Worm (Caenorhabditis elegans): Measurements from ENCODE around the gene C29E4.12.

C29E4.12 gene

ce11 chrIII:7947677-7948076 is 6.7 kb downstream of the C29E4.12 start:
- TF ChIP-seq ztf-11 (tag; optimal IDR thresholded peaks at IDR 0.05) = no peak
- TF ChIP-seq zag-1 (tag; optimal IDR thresholded peaks at IDR 0.05) = no peak
- no peak for TF ChIP-seq elt-2 (tag; optimal IDR thresholded peaks at IDR 0.05)
- no peak for TF ChIP-seq nhr-67 (tag; optimal IDR thresholded peaks at IDR 0.05)
- no peak for TF ChIP-seq elt-1 (tag; optimal IDR thresholded peaks at IDR 0.05)
- no peak for TF ChIP-seq R02D3.7 (tag; optimal IDR thresholded peaks at IDR 0.05)
- TF ChIP-seq ceh-16 (tag; optimal IDR thresholded peaks at IDR 0.05) = no peak
- no peak for TF ChIP-seq ama-1 (optimal IDR thresholded peaks at IDR 0.05)
- no peak for TF ChIP-seq ceh-9 (tag; optimal IDR thresholded peaks at IDR 0.05)
- TF ChIP-seq nhr-28 (tag; optimal IDR thresholded peaks at IDR 0.05) = no peak
- no peak for TF ChIP-seq lin-39 (tag; optimal IDR thresholded peaks at IDR 0.05)
- TF ChIP-seq lin-15B (tag; optimal IDR thresholded peaks at IDR 0.05) = no peak
- TF ChIP-seq fkh-2 (tag; optimal IDR thresholded peaks at IDR 0.05) = no peak
- TF ChIP-seq tbx-2 (tag; optimal IDR thresholded peaks at IDR 0.05) = no peak
- no peak for TF ChIP-seq mml-1 (tag; optimal IDR thresholded peaks at IDR 0.05)
- TF ChIP-seq egl-27 (tag; optimal IDR thresholded peaks at IDR 0.05) = no peak
- TF ChIP-seq unc-62 (GFP tag; optimal IDR thresholded peaks at IDR 0.05) = no peak
- TF ChIP-seq pha-4 (tag; optimal IDR thresholded peaks at IDR 0.05) = no peak

ce11 chrIII:7948802-7949201 is 7.9 kb downstream of the C29E4.12 start, which contains the start of gene col-90:
TSS of gene col-90 (plus strand) at chrIII:7948838.
- TF ChIP-seq ceh-9 (tag; optimal IDR thresholded peaks at IDR 0.05) (no peak), ZK546.5 (tag; optimal IDR thresholded peaks at IDR 0.05) (no peak), nhr-43 (tag; optimal IDR thresholded peaks at IDR 0.05; ENCODE audit: poor library complexity, severe bottlenecking) (peak; percentile 61), R02D3.7 (tag; optimal IDR thresholded peaks at IDR 0.05) (no peak), nhr-67 (tag; optimal IDR thresholded peaks at IDR 0.05) (no peak), ztf-11 (tag; optimal IDR thresholded peaks at IDR 0.05) (no peak), nhr-25 (tag; optimal IDR thresholded peaks at IDR 0.05) (peak; percentile 55), eor-1 (tag; optimal IDR thresholded peaks at IDR 0.05) (no peak), jun-1 (tag; optimal IDR thresholded peaks at IDR 0.05) (no peak)

- no peak for TF ChIP-seq nhr-28 (tag; optimal IDR thresholded peaks at IDR 0.05)
- no peak for TF ChIP-seq sea-2 (GFP tag; optimal IDR thresholded peaks at IDR 0.05)
- TF ChIP-seq ceh-16 (tag; optimal IDR thresholded peaks at IDR 0.05) = no peak
- no peak for TF ChIP-seq R02D3.7 (tag; optimal IDR thresholded peaks at IDR 0.05)
- no peak for TF ChIP-seq lsy-12 (tag; optimal IDR thresholded peaks at IDR 0.05)
- TF ChIP-seq tbx-2 (tag; optimal IDR thresholded peaks at IDR 0.05) = peak; percentile 35
- TF ChIP-seq jun-1 (tag; optimal IDR thresholded peaks at IDR 0.05) = no peak
- peak; percentile 91 for TF ChIP-seq nhr-43 (tag; optimal IDR thresholded peaks at IDR 0.05; ENCODE audit: poor library complexity, severe bottlenecking)
- no peak for TF ChIP-seq ceh-9 (tag; optimal IDR thresholded peaks at IDR 0.05)
- no peak for TF ChIP-seq lin-15B (tag; optimal IDR thresholded peaks at IDR 0.05)
- TF ChIP-seq egl-27 (tag; optimal IDR thresholded peaks at IDR 0.05) = no peak
- no peak for TF ChIP-seq pqm-1 (tag; optimal IDR thresholded peaks at IDR 0.05)
- TF ChIP-seq snpc-4 (tag; optimal IDR thresholded peaks at IDR 0.05) = no peak
Observed at ce11 chrIII:7950447-7950846, 9.5 kb downstream of the C29E4.12 start.

ce11 chrIII:7952077-7952765 is 11.3 kb downstream of the C29E4.12 start, which contains the start of gene C29E4.15:
TSS of gene C29E4.15 (plus strand) at chrIII:7952623.
- peak; percentile 19 for TF ChIP-seq hmg-11 (tag; optimal IDR thresholded peaks at IDR 0.05)
- no peak for TF ChIP-seq sea-2 (GFP tag; optimal IDR thresholded peaks at IDR 0.05)
- no peak for TF ChIP-seq elt-2 (tag; optimal IDR thresholded peaks at IDR 0.05)
- TF ChIP-seq nhr-28 (tag; optimal IDR thresholded peaks at IDR 0.05) = no peak
- no peak for TF ChIP-seq skn-1 (tag; optimal IDR thresholded peaks at IDR 0.05)
- peak; percentile 32 for TF ChIP-seq pha-4 (tag; optimal IDR thresholded peaks at IDR 0.05)
- TF ChIP-seq nhr-25 (tag; optimal IDR thresholded peaks at IDR 0.05) = no peak
- peak; percentile 70 for TF ChIP-seq lin-15B (tag; optimal IDR thresholded peaks at IDR 0.05)
- no peak for TF ChIP-seq ceh-28 (tag; optimal IDR thresholded peaks at IDR 0.05)
- TF ChIP-seq nfya-1 (tag; optimal IDR thresholded peaks at IDR 0.05; ENCODE audit: insufficient read depth) = peak; percentile 68
- TF ChIP-seq egl-5 (tag; optimal IDR thresholded peaks at IDR 0.05) = peak; percentile 21
- no peak for TF ChIP-seq daf-12 (tag; optimal IDR thresholded peaks at IDR 0.05)
- TF ChIP-seq zag-1 (tag; optimal IDR thresholded peaks at IDR 0.05) = no peak
- TF ChIP-seq nhr-67 (tag; optimal IDR thresholded peaks at IDR 0.05) = no peak
